Worm (Caenorhabditis elegans): Measurements from ENCODE around the gene srw-97.

- TF ChIP-seq ceh-16 (tag; optimal IDR thresholded peaks at IDR 0.05) = no peak
- no peak for TF ChIP-seq fkh-10 (GFP tag; optimal IDR thresholded peaks at IDR 0.05)
- TF ChIP-seq pqm-1 (tag; optimal IDR thresholded peaks at IDR 0.05) = no peak
- no peak for TF ChIP-seq pha-4 (tag; optimal IDR thresholded peaks at IDR 0.05)
Observed at ce11 chrII:1688813-1689212, 20.0 kb upstream of the srw-97 start, which contains the start of the genes fbxb-18 and fbxb-19.

Measured in whole organism, L3 larva.